Worm (Caenorhabditis elegans) whole organism, L4 larva: Measurements from ENCODE around the gene T22E5.6.

Experiments used
- R02D3.7 ChIP-seq: fragments of 150-350 bp; sonication (generic microtip); optimal IDR thresholded peaks from 3 replicates; lab custom pipeline; 2014; ENCODE audit warnings: missing biosample characterization, missing genetic modification characterization
- ceh-32 ChIP-seq: sonication (generic microtip); optimal IDR thresholded peaks from 2 replicates; lab custom pipeline; 2016; ENCODE audit warnings: mild to moderate bottlenecking, missing genetic modification characterization, missing compliant biosample characterization; ENCODE audit not compliant: poor library complexity
- ceh-62 ChIP-seq: sonication (generic microtip); optimal IDR thresholded peaks from 2 replicates; lab custom pipeline; 2017; ENCODE audit warnings: missing biosample characterization, missing genetic modification characterization
- ces-1 ChIP-seq: fragments of 150-350 bp; sonication (generic microtip); optimal IDR thresholded peaks from 4 replicates; lab custom pipeline; 2014; ENCODE audit warnings: missing biosample characterization, missing genetic modification reagents, missing genetic modification characterization
- egl-27 ChIP-seq: sonication (generic microtip); optimal IDR thresholded peaks from 3 replicates; lab custom pipeline; 2017; ENCODE audit warnings: missing biosample characterization, missing genetic modification reagents, missing genetic modification characterization
- egl-43 ChIP-seq: fragments of 200-800 bp; sonication (Bioruptor generic); IDR thresholded peaks from 2 replicates; pipeline ENCODE4 v1.3.6; 2022; ENCODE audit warnings: missing genetic modification reagents, missing genetic modification characterization, missing compliant biosample characterization
- fos-1 ChIP-seq: fragments of 150-350 bp; optimal IDR thresholded peaks from 2 replicates; lab custom pipeline; 2014; ENCODE audit warnings: missing biosample characterization, missing genetic modification characterization
- hmg-1.1 ChIP-seq: fragments of 200-800 bp; sonication (Bioruptor generic); IDR thresholded peaks from 2 replicates; pipeline ENCODE4 v1.3.6; 2022; ENCODE audit warnings: missing genetic modification reagents, missing genetic modification characterization, missing compliant biosample characterization
- jun-1 ChIP-seq: fragments of 150-350 bp; optimal IDR thresholded peaks from 2 replicates; lab custom pipeline; 2014; ENCODE audit warnings: missing biosample characterization, missing genetic modification reagents, missing genetic modification characterization
- lin-29 ChIP-seq: fragments of 200-800 bp; sonication (Bioruptor generic); IDR thresholded peaks from 2 replicates; pipeline ENCODE4 v1.3.6; 2022; ENCODE audit warnings: missing genetic modification reagents, missing genetic modification characterization, missing compliant biosample characterization
- lin-39 ChIP-seq: fragments of 150-350 bp; optimal IDR thresholded peaks from 2 replicates; lab custom pipeline; 2014; ENCODE audit warnings: missing biosample characterization, missing genetic modification reagents, missing genetic modification characterization
- nhr-102 ChIP-seq: sonication (generic microtip); optimal IDR thresholded peaks from 2 replicates; lab custom pipeline; 2016; ENCODE audit warnings: mild to moderate bottlenecking, missing genetic modification characterization, moderate library complexity, missing compliant biosample characterization
- nhr-11 ChIP-seq: fragments of 150-350 bp; optimal IDR thresholded peaks from 2 replicates; lab custom pipeline; 2014; ENCODE audit warnings: missing biosample characterization, missing genetic modification characterization
- nhr-28 ChIP-seq: fragments of 150-350 bp; optimal IDR thresholded peaks from 2 replicates; lab custom pipeline; 2014; ENCODE audit warnings: missing biosample characterization, missing genetic modification characterization

DNA sequence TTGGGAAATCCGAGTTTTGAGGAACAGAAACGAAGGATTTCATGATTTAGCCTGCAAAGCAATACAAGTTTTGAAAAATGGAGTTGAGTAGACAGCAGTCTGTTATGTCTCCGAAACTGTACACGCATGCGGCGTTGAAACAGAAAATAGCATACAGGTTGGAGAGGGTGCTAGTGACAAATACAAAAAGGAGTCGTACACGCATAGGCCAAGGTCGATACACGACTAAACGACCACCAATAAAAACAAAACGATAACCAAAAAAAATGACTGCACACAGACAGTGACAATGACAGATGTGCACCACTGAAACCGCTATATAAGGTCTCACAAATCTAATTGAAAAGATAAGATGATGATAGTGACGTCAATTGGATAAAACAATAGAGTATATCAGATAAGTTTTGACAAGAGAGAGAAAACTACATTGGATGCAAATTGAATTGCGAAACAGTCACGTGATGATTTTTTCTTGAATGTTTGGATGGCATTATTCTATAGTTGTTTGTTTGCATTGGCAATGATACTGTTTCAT, 32.7 kb upstream of the T22E5.6 start, which contains the start of gene fah-1:
- TF ChIP-seq jun-1 (no peak), hmg-1.1 (GFP tag; lab: Robert Waterston, UW) (no peak), lin-39 (no peak), ceh-62 (tag; lab: Kevin White, UChicago) (no peak), nhr-11 (tag; lab: Kevin White, UChicago) (no peak), R02D3.7 (tag; lab: Kevin White, UChicago) (no peak), lin-29 (GFP tag; lab: Robert Waterston, UW) (no peak), egl-27 (tag; lab: Kevin White, UChicago) (no peak), nhr-102 (tag; lab: Kevin White, UChicago) (peak; percentile 59), egl-43 (GFP tag; lab: Robert Waterston, UW) (no peak), fos-1 (tag; lab: Kevin White, UChicago) (no peak), ces-1 (no peak), nhr-28 (peak; percentile 22), ceh-32 (tag; lab: Kevin White, UChicago) (no peak)
